Worm (Caenorhabditis elegans): ENCODE results near the gene C10C5.5.

C10C5.5 gene

ce11 chrIV:9341591-9341990 is 39.6 kb upstream of the C10C5.5 start, which contains the start of gene vps-26 (continued):
- no peak for TF ChIP-seq elt-2 (tag; optimal IDR thresholded peaks at IDR 0.05)
- no peak for TF ChIP-seq nhr-77 (tag; optimal IDR thresholded peaks at IDR 0.05)
- TF ChIP-seq egl-27 (tag; optimal IDR thresholded peaks at IDR 0.05), result no peak
- no peak for TF ChIP-seq swsn-7 (tag; optimal IDR thresholded peaks at IDR 0.05)
- TF ChIP-seq mab-9 (GFP tag; IDR thresholded peaks at IDR 0.05), result no peak
- no peak for TF ChIP-seq dsc-1 (tag; optimal IDR thresholded peaks at IDR 0.05)
- no peak for TF ChIP-seq C04F5.9 (tag; optimal IDR thresholded peaks at IDR 0.05)
- no peak for TF ChIP-seq tbx-2 (tag; optimal IDR thresholded peaks at IDR 0.05)
- peak; percentile 7 for TF ChIP-seq rnt-1 (tag; optimal IDR thresholded peaks at IDR 0.05)
- TF ChIP-seq unc-98 (GFP tag; IDR thresholded peaks at IDR 0.05), result no peak
- TF ChIP-seq nhr-237 (tag; optimal IDR thresholded peaks at IDR 0.05), result no peak
- no peak for TF ChIP-seq ces-1 (GFP tag; optimal IDR thresholded peaks at IDR 0.05)
- no peak for TF ChIP-seq ztf-4 (tag; optimal IDR thresholded peaks at IDR 0.05)
- TF ChIP-seq tlp-1 (tag; optimal IDR thresholded peaks at IDR 0.05), result no peak
- no peak for TF ChIP-seq ceh-63 (GFP tag; optimal IDR thresholded peaks at IDR 0.05)
- no peak for TF ChIP-seq hpl-2 (GFP tag; optimal IDR thresholded peaks at IDR 0.05)
- TF ChIP-seq aly-2 (tag; optimal IDR thresholded peaks at IDR 0.05), result no peak
- TF ChIP-seq pqm-1 (tag; optimal IDR thresholded peaks at IDR 0.05), result no peak
- peak; percentile 37 for TF ChIP-seq nhr-71 (tag; optimal IDR thresholded peaks at IDR 0.05)
- TF ChIP-seq ceh-90 (tag; optimal IDR thresholded peaks at IDR 0.05), result no peak
- TF ChIP-seq nhr-11 (tag; optimal IDR thresholded peaks at IDR 0.05), result no peak
- TF ChIP-seq unc-62 (GFP tag; optimal IDR thresholded peaks at IDR 0.05), result no peak
- peak; percentile 37 for TF ChIP-seq mep-1 (tag; optimal IDR thresholded peaks at IDR 0.05)
- peak; percentile 20 to 39 for TF ChIP-seq lin-35 (GFP tag; optimal IDR thresholded peaks at IDR 0.05)
- TF ChIP-seq unc-130 (tag; optimal IDR thresholded peaks at IDR 0.05), result no peak
- peak; percentile 22 for TF ChIP-seq xbp-1 (tag; optimal IDR thresholded peaks at IDR 0.05)
- TF ChIP-seq jun-1 (tag; optimal IDR thresholded peaks at IDR 0.05), result no peak
- no peak for TF ChIP-seq fkh-4 (tag; optimal IDR thresholded peaks at IDR 0.05; ENCODE audit: borderline replicate concordance)
- TF ChIP-seq skn-1 (tag; optimal IDR thresholded peaks at IDR 0.05), result no peak
- TF ChIP-seq alr-1 (tag; optimal IDR thresholded peaks at IDR 0.05; ENCODE audit: borderline replicate concordance), result no peak
- TF ChIP-seq lir-3 (tag; optimal IDR thresholded peaks at IDR 0.05; ENCODE audit: poor library complexity), result no peak
- TF ChIP-seq lin-15B (tag; optimal IDR thresholded peaks at IDR 0.05), result no peak
- TF ChIP-seq lsy-2 (tag; optimal IDR thresholded peaks at IDR 0.05), result peak; percentile 32 to 55
- TF ChIP-seq ceh-82 (tag; optimal IDR thresholded peaks at IDR 0.05), result no peak
- TF ChIP-seq nhr-28 (tag; optimal IDR thresholded peaks at IDR 0.05), result no peak
- no peak for TF ChIP-seq nhr-12 (tag; optimal IDR thresholded peaks at IDR 0.05)
- TF ChIP-seq zag-1 (tag; optimal IDR thresholded peaks at IDR 0.05), result no peak
- TF ChIP-seq nhr-90 (tag; optimal IDR thresholded peaks at IDR 0.05; ENCODE audit: poor library complexity), result no peak
- TF ChIP-seq egl-13 (tag; optimal IDR thresholded peaks at IDR 0.05), result no peak
- TF ChIP-seq sptf-1 (tag; optimal IDR thresholded peaks at IDR 0.05), result no peak
- no peak for TF ChIP-seq elt-3 (tag; optimal IDR thresholded peaks at IDR 0.05)
- peak; percentile 8 for TF ChIP-seq nhr-20 (tag; optimal IDR thresholded peaks at IDR 0.05)
- TF ChIP-seq lin-14 (GFP tag; optimal IDR thresholded peaks at IDR 0.05), result peak; percentile 39
- TF ChIP-seq mef-2 (tag; optimal IDR thresholded peaks at IDR 0.05), result no peak

- TF ChIP-seq mdl-1 (tag; optimal IDR thresholded peaks at IDR 0.05) (no peak), efl-1 (optimal IDR thresholded peaks at IDR 0.05) (no peak), efl-1 (GFP tag; optimal IDR thresholded peaks at IDR 0.05 in 1 of 2) (peak in 1 of 2 experiments; percentile 16)
Measured at ce11 chrIV:9343102-9343599, 38.1 kb upstream of the C10C5.5 start, which contains the start of gene pigc-1. pigc-1 (minus strand) TSS chrIV:9343152.
